Worm (Caenorhabditis elegans) whole organism, midembryonic: ENCODE data around the gene pad-2.

Experiments used
- T22C8.4 ChIP-seq: fragments of 200-800 bp; sonication (Bioruptor generic); IDR thresholded peaks from 2 replicates; pipeline ENCODE4 v1.3.6; 2022; ENCODE audit warnings: missing genetic modification characterization, missing compliant biosample characterization
- cog-1 ChIP-seq: sonication (generic microtip); optimal IDR thresholded peaks from 2 replicates; lab custom pipeline; 2016; ENCODE audit warnings: missing genetic modification characterization, missing compliant biosample characterization
- flt-1 ChIP-seq: fragments of 200-800 bp; sonication (Bioruptor generic); IDR thresholded peaks from 2 replicates; pipeline ENCODE4 v1.3.6; 2022; ENCODE audit warnings: missing genetic modification characterization, missing compliant biosample characterization
- klf-2 ChIP-seq: fragments of 200-800 bp; sonication (Bioruptor generic); conservative IDR thresholded peaks from 2 replicates; pipeline ENCODE4 v1.3.6; 2022; ENCODE audit warnings: missing genetic modification reagents, missing genetic modification characterization, missing compliant biosample characterization
- med-1 ChIP-seq: sonication (generic microtip); optimal IDR thresholded peaks from 2 replicates; lab custom pipeline; 2017; ENCODE audit warnings: missing genetic modification characterization, mild to moderate bottlenecking, missing compliant biosample characterization, antibody characterized with exemption, missing genetic modification reagents; ENCODE audit not compliant: insufficient read depth
- ref-1 ChIP-seq: fragments of 200-800 bp; sonication (Bioruptor generic); conservative IDR thresholded peaks from 2 replicates; pipeline ENCODE4 v1.3.6; 2022; ENCODE audit warnings: missing genetic modification reagents, missing genetic modification characterization, missing compliant biosample characterization
- tab-1 ChIP-seq: fragments of 200-800 bp; sonication (Bioruptor generic); IDR thresholded peaks from 2 replicates; pipeline ENCODE4 v1.3.6; 2022; ENCODE audit warnings: missing genetic modification characterization, missing compliant biosample characterization
- ztf-23 ChIP-seq: fragments of 200-800 bp; sonication (Bioruptor generic); IDR thresholded peaks from 2 replicates; pipeline ENCODE4 v1.3.6; 2022; ENCODE audit warnings: missing genetic modification reagents, missing genetic modification characterization, missing compliant biosample characterization
- ztf-29 ChIP-seq: fragments of 200-800 bp; sonication (Bioruptor generic); IDR thresholded peaks from 2 replicates; pipeline ENCODE4 v1.3.6; 2022; ENCODE audit warnings: missing genetic modification reagents, missing genetic modification characterization, missing compliant biosample characterization

The pad-2 gene

DNA sequence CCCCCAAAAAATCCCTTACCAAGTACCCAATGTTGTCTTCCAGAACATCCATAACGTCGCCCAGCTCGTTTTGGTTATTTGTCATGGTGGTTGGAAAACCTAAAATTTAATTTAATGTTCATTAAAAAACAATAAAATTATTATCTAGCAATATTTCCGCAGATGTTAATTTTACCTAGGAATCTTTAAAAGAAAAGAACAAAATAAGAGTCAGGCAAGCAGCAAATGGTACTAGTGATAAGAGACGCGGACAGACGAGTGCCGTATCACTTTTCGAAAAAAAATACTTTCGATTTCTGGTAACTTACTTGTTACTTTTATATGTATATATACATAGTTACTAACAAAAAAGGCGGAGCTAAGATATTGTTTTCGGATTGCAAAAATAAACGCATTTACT lies 32.1 kb downstream of the pad-2 start, which contains the start of gene T07A5.7:
Gene T07A5.7 (minus strand): TSS at position 101 of the 400 bp plus-strand sequence.
- TF ChIP-seq ref-1, result no peak
- no peak for TF ChIP-seq T22C8.4 (GFP tag; lab: Robert Waterston, UW)
- TF ChIP-seq klf-2, result no peak
- no peak for TF ChIP-seq cog-1
- TF ChIP-seq tab-1 (GFP tag; lab: Robert Waterston, UW), result no peak
- no peak for TF ChIP-seq ztf-29 (GFP tag; lab: Robert Waterston, UW)
- TF ChIP-seq flt-1 (GFP tag; lab: Robert Waterston, UW), result no peak
- no peak for TF ChIP-seq ztf-23 (GFP tag; lab: Robert Waterston, UW)
- no peak for TF ChIP-seq med-1

DNA sequence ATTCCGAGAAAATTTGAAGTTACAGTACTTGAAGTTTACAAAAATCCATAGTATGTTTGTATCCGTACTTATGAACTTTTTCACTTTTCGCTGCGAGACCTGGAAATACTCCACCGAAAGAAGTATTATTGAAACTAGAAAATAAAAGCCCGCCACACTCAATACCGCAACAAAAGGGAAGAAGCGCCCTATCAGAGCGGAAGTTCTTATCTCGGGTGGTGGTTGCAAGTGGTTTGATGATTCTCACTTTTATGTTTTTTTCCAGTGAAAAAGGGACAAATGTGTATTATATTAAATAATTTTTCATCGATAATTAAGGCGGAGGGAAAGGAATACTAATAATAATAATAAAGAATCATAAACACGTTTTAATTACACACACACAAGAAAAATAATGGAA lies 35.3 kb downstream of the pad-2 start:
- TF ChIP-seq tab-1 (GFP tag; lab: Robert Waterston, UW) (no peak), flt-1 (GFP tag; lab: Robert Waterston, UW) (no peak), ztf-29 (GFP tag; lab: Robert Waterston, UW) (no peak), T22C8.4 (GFP tag; lab: Robert Waterston, UW) (no peak), cog-1 (no peak), med-1 (no peak), klf-2 (no peak), ztf-23 (GFP tag; lab: Robert Waterston, UW) (no peak), ref-1 (no peak)

DNA sequence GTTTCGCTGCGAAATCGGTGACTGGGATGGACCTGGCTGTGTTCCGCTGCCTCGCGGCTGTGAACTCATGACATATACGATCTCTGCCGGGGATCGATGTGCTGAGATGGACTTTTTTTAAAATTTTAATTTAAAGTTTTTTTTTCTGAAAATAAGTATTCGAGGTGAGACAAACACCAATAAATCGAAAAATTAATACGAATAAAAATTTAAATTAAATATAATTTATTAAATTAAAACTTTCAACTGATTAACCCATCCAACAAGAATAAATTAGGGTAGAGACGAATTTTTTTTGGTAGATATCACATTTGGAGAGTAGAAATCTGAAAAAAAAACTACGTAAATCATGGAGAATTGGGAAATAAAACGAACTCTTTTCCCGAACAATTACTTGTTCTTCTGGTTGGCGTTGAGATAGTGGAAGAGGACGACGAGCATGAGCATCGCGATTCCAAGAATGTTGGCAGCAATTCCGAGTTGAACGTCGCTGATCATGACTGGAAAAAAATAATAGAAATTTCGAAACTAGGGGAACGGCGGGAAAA lies 39.2 kb downstream of the pad-2 start, which contains the start of the genes unc-50 and ostf-4:
Gene unc-50 (minus strand): TSS at position 101 of the 548 bp plus-strand sequence.
Gene ostf-4 (minus strand): TSS at position 498 of the 548 bp plus-strand sequence.
- no peak for TF ChIP-seq ztf-29 (GFP tag; lab: Robert Waterston, UW)
- TF ChIP-seq ref-1, result no peak
- no peak for TF ChIP-seq ztf-23 (GFP tag; lab: Robert Waterston, UW)
- TF ChIP-seq med-1, result no peak
- no peak for TF ChIP-seq tab-1 (GFP tag; lab: Robert Waterston, UW)
- TF ChIP-seq flt-1 (GFP tag; lab: Robert Waterston, UW), result no peak
- TF ChIP-seq klf-2, result no peak
- TF ChIP-seq T22C8.4 (GFP tag; lab: Robert Waterston, UW), result no peak
- TF ChIP-seq cog-1, result no peak

DNA sequence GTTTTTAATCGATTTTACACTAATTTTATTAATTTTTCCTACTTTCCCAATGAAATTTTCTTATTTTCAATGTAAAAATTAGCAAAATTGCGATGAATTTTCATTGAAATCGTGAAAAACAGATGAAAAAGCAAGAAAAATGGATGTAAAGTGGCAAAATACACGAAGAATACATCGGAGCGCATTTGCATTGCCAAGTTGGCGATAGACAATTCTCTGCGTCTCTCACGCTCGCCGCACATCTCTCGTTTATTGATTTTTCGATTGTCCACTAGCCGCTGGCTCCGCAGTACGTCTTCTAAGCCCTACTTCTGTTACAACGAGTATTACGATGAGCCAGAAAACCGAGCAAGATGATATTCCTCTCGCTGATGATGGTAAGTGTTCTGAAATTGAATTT lies 39.8 kb downstream of the pad-2 start, which contains the start of gene unc-69:
Gene unc-69 (plus strand): TSS at position 185 of the 400 bp plus-strand sequence.
- no peak for TF ChIP-seq flt-1 (GFP tag; lab: Robert Waterston, UW)
- TF ChIP-seq cog-1, result peak; percentile 41
- TF ChIP-seq klf-2, result no peak
- no peak for TF ChIP-seq ztf-23 (GFP tag; lab: Robert Waterston, UW)
- no peak for TF ChIP-seq med-1
- no peak for TF ChIP-seq ztf-29 (GFP tag; lab: Robert Waterston, UW)
- TF ChIP-seq T22C8.4 (GFP tag; lab: Robert Waterston, UW), result peak; percentile 97
- no peak for TF ChIP-seq ref-1
- no peak for TF ChIP-seq tab-1 (GFP tag; lab: Robert Waterston, UW)

DNA sequence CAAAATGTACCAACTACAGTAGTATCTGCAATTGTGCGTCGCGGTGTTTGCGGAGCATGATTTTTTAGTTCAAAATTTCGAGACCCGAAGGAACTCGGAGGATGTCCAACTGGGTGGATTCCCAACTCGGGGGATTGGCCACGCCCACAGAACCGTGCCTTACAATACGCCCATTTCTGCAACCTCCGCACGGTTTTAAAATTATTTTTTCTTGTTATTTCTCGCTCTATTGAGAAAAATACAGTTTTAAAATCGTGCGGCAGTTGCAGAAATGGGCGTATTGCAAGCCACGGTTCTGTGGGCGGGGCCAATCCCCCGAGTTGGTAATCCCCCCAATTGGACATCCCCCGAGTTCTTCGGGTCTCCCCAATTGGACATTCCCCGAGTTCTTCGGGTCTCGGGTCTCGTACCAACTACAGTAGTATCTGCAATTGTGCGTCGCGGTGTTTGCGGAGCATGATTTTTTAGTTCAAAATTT lies 41.3 kb downstream of the pad-2 start:
- TF ChIP-seq flt-1 (GFP tag; lab: Robert Waterston, UW), result 0 out of 2 replicates have a peak, but pooled peaks have one; percentile 30

DNA sequence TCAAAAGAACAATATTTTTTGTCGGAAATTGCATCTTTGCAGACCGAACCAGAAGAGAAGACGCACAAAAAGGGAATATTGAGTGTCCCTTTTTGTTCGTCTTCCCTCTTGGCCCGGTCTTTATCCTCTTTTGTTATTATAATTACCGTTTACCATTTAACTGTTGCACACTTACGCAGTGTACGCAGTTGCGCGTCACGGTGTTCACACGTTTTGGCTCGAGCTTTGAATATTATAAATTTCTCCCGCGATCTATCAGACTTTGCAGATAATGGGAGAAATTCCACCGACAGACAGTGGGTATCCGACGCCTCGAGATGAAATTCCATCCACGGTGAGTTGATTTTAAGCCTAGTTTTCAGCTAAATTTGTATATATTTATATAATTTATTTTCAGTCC lies 41.9 kb downstream of the pad-2 start, which contains the start of gene sas-7:
Gene sas-7 (plus strand): TSS at position 232 of the 400 bp plus-strand sequence.
- TF ChIP-seq cog-1 (no peak), klf-2 (no peak), ztf-29 (GFP tag; lab: Robert Waterston, UW) (no peak), flt-1 (GFP tag; lab: Robert Waterston, UW) (no peak), tab-1 (GFP tag; lab: Robert Waterston, UW) (no peak), med-1 (no peak), ref-1 (no peak), T22C8.4 (GFP tag; lab: Robert Waterston, UW) (no peak), ztf-23 (GFP tag; lab: Robert Waterston, UW) (no peak)

DNA sequence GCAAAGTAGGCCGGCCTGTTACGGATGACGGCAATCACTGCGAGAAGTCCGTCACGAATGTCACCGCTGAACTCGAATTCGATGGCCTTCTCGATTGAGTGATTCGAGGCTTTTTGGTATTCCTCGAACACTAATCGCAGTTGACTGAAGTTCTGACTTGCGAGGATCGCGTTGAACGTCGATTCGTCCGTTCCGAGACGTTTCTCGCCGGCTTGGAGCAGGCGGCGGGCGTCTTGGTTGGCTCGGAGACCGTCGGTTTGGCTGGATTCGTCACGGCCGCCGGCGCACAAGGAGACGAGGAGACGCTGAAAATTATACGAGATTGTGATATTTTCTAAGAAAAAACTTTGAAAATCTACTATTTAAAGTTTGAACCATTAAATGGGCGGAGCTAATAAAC lies 47.4 kb downstream of the pad-2 start:
- TF ChIP-seq ztf-29 (GFP tag; lab: Robert Waterston, UW) (no peak), ref-1 (no peak), ztf-23 (GFP tag; lab: Robert Waterston, UW) (no peak), cog-1 (no peak), flt-1 (GFP tag; lab: Robert Waterston, UW) (no peak), med-1 (no peak), T22C8.4 (GFP tag; lab: Robert Waterston, UW) (no peak), klf-2 (no peak), tab-1 (GFP tag; lab: Robert Waterston, UW) (no peak)

DNA sequence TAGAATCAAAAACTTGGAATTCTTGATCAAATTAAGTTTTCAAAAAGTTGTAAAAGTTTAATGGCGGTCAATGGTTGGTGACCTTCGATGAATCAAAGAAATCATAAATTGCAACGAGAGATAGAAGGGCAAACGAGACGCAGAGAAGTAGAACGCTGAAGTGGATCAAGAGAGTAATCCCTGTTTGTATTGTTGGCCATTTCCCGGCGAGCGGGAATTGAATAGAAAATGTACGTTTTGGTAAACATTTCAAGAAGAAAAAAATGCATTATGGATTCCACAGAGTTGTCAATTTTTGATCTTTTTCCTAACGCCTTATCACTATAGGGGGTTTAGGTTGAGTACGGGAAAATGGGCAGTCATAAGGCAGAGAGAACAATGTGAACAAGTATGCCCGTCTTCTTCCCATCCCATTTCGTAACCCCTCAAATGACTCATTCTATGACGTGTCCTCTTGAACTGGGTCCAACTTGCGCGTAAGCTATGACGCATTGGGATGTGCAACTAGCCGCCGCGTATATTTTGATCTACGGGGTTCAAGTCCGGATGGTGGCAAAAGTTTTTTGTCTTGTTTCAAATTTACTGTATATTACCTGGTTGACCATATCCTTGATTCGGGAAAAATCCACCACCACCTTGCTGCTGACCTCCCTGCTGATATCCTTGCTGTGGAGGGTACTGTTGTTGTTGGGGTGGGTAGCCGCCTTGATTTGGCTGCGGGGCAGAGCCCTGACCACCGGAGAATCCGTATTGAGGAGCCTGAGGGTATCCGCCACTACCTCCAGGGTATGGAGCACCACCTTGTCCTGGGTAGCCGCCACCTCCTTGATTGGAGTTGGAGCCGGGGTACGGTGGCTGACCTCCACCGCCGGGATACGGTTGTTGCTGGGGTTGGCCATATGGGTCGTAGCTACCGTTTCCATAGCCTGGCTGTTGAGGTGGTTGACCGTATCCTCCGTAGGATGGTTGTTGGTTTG lies 49.9 kb downstream of the pad-2 start:
- TF ChIP-seq ref-1 (no peak), cog-1 (no peak), flt-1 (GFP tag; lab: Robert Waterston, UW) (no peak), klf-2 (no peak), ztf-29 (GFP tag; lab: Robert Waterston, UW) (no peak), tab-1 (GFP tag; lab: Robert Waterston, UW) (no peak), med-1 (no peak), T22C8.4 (GFP tag; lab: Robert Waterston, UW) (no peak), ztf-23 (GFP tag; lab: Robert Waterston, UW) (no peak)

DNA sequence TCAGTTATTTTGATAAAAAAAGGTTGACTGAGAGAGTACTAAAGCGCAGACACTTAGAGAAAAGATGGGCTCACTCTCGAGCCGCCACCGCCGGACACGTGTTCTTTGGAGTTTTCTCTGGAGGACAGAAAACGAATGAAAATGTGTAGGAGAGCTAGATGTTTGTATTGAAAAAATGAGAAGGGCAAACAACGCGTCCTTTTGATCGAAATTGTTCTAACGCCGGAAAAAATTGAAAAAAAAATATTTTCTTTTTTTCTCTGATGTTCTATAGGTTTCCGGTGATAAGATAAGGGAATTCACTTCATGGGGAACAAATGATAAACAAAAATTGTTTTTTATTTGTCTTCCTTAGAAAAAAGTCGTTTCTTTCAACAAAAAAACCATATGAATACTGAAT lies 50.9 kb downstream of the pad-2 start:
- TF ChIP-seq ref-1, result no peak
- no peak for TF ChIP-seq flt-1 (GFP tag; lab: Robert Waterston, UW)
- TF ChIP-seq T22C8.4 (GFP tag; lab: Robert Waterston, UW), result no peak
- no peak for TF ChIP-seq ztf-23 (GFP tag; lab: Robert Waterston, UW)
- no peak for TF ChIP-seq tab-1 (GFP tag; lab: Robert Waterston, UW)
- TF ChIP-seq klf-2, result no peak
- TF ChIP-seq cog-1, result no peak
- no peak for TF ChIP-seq ztf-29 (GFP tag; lab: Robert Waterston, UW)
- TF ChIP-seq med-1, result no peak
